Worm (Caenorhabditis elegans): Measurements from ENCODE around the gene F59E12.9.

Gene F59E12.9

DNA sequence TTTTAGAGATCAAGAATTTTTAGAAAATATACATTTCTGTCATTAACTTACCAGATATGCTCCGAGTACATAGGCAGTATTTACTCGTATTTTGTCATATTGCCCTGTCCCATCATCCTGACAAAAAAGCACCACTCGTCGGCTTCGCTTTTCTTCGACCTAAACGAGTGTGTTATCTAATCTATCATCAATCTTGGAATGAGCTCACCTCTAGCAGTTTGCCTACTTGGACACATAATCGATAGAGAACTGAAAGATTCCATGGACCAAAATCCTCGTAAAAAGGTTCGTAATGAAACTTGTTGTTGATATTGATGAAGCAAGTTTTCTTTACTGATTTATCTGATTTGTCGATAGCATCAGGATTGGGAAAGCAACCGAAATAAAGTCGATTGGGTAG, 54.0 kb downstream of the F59E12.9 start:
- TF ChIP-seq W03F9.2 (tag; optimal IDR thresholded peaks at IDR 0.05): no peak
- TF ChIP-seq dao-5 (tag; optimal IDR thresholded peaks at IDR 0.05): no peak
- no peak for TF ChIP-seq him-1 (tag; optimal IDR thresholded peaks at IDR 0.05)

- TF ChIP-seq W03F9.2 (tag; optimal IDR thresholded peaks at IDR 0.05): no peak
- no peak for TF ChIP-seq him-1 (tag; optimal IDR thresholded peaks at IDR 0.05)
- TF ChIP-seq dao-5 (tag; optimal IDR thresholded peaks at IDR 0.05): no peak
Measured at ce11 chrII:5591558-5591957, 55.3 kb downstream of the F59E12.9 start.
